Worm (Caenorhabditis elegans): ENCODE results near the gene syx-2.

- TF ChIP-seq ets-4 (tag; optimal IDR thresholded peaks at IDR 0.05) (no peak), dve-1 (tag; optimal IDR thresholded peaks at IDR 0.05) (no peak)
Observed at ce11 chrX:13963203-13963602, 3.3 kb downstream of the syx-2 start, which contains the start of gene F48F7.3.

Measured in whole organism, late embryonic.